Worm (Caenorhabditis elegans) whole organism, young adult: ENCODE measurements around the gene rpn-5.

Source experiments
- B0035.1 ChIP-seq: sonication (generic microtip); optimal IDR thresholded peaks from 2 replicates; lab custom pipeline; 2016; ENCODE audit warnings: missing genetic modification characterization, mild to moderate bottlenecking, missing compliant biosample characterization, missing genotype, missing genetic modification reagents
- B0261.1 ChIP-seq: sonication (generic microtip); optimal IDR thresholded peaks from 2 replicates; lab custom pipeline; 2016; ENCODE audit warnings: mild to moderate bottlenecking, missing genetic modification characterization, moderate library complexity, missing compliant biosample characterization
- C17E4.6 ChIP-seq: fragments of 200-800 bp; sonication (Bioruptor generic); IDR thresholded peaks from 2 replicates; pipeline ENCODE4 v1.3.6; 2022; ENCODE audit warnings: missing genetic modification reagents, missing genetic modification characterization, missing compliant biosample characterization
- D2030.7 ChIP-seq: fragments of 200-800 bp; sonication (Bioruptor generic); IDR thresholded peaks from 2 replicates; pipeline ENCODE4 v1.3.6; 2022; ENCODE audit warnings: missing genetic modification reagents, missing genetic modification characterization, missing compliant biosample characterization
- F49E8.2 ChIP-seq: sonication (generic microtip); optimal IDR thresholded peaks from 3 replicates; lab custom pipeline; 2017; ENCODE audit warnings: missing genetic modification characterization, mild to moderate bottlenecking, missing compliant biosample characterization, antibody characterized with exemption, moderate library complexity; ENCODE audit not compliant: insufficient read depth
- K11D2.4 ChIP-seq: fragments of 200-800 bp; sonication (Bioruptor generic); IDR thresholded peaks from 2 replicates; pipeline ENCODE4 v1.3.6; 2022; ENCODE audit warnings: missing genetic modification reagents, missing genetic modification characterization, missing compliant biosample characterization
- Y53F4B.3 ChIP-seq: fragments of 200-800 bp; sonication (Bioruptor generic); IDR thresholded peaks from 2 replicates; pipeline ENCODE4 v1.3.6; 2022; ENCODE audit warnings: missing genetic modification reagents, missing genetic modification characterization, missing compliant biosample characterization
- Y79H2A.3 ChIP-seq: fragments of 200-800 bp; sonication (Bioruptor generic); conservative IDR thresholded peaks from 2 replicates; pipeline ENCODE4 v1.3.6; 2022; ENCODE audit warnings: missing genetic modification reagents, missing genetic modification characterization, missing compliant biosample characterization
- Y95B8A.8 ChIP-seq: fragments of 200-800 bp; sonication (Bioruptor generic); IDR thresholded peaks from 2 replicates; pipeline ENCODE4 v1.3.6; 2022; ENCODE audit warnings: missing genetic modification reagents, missing genetic modification characterization, missing compliant biosample characterization
- akir-1 ChIP-seq: fragments of 200-800 bp; sonication (Bioruptor generic); optimal IDR thresholded peaks from 2 replicates; lab custom pipeline; 2018; ENCODE audit warnings: mild to moderate bottlenecking, missing genetic modification characterization, moderate library complexity, missing compliant biosample characterization
- ama-1 ChIP-seq, 3 experiments: fragments of 150-350 bp in 1 of 3; sonication (generic microtip) in 2 of 3; optimal IDR thresholded peaks; 2 replicates each; lab custom pipeline; 2014 to 2018; ENCODE audit warnings: missing biosample characterization in 2 of 3, missing genetic modification characterization in 2 of 3, missing genetic modification reagents in 2 of 3
- aptf-2 ChIP-seq: fragments of 200-800 bp; sonication (Bioruptor generic); conservative IDR thresholded peaks from 2 replicates; pipeline ENCODE4 v1.3.6; 2022; ENCODE audit warnings: missing genetic modification reagents, missing genetic modification characterization, missing compliant biosample characterization
- aptf-3 ChIP-seq: fragments of 200-800 bp; sonication (Bioruptor generic); IDR thresholded peaks from 2 replicates; pipeline ENCODE4 v1.3.6; 2022; ENCODE audit warnings: missing genetic modification characterization, missing compliant biosample characterization
- athp-1 ChIP-seq: sonication (generic microtip); optimal IDR thresholded peaks from 2 replicates; lab custom pipeline; 2017; ENCODE audit warnings: mild to moderate bottlenecking, missing genetic modification characterization, missing compliant biosample characterization
- attf-6 ChIP-seq: fragments of 200-800 bp; sonication (Bioruptor generic); IDR thresholded peaks from 2 replicates; pipeline ENCODE4 v1.3.6; 2022; ENCODE audit warnings: missing genetic modification reagents, missing genetic modification characterization, missing compliant biosample characterization
- bed-1 ChIP-seq: fragments of 200-800 bp; sonication (Bioruptor generic); IDR thresholded peaks from 2 replicates; pipeline ENCODE4 v1.3.6; 2022; ENCODE audit warnings: missing genetic modification reagents, missing genetic modification characterization, missing compliant biosample characterization
- ceh-40 ChIP-seq: fragments of 200-800 bp; sonication (Bioruptor generic); IDR thresholded peaks from 2 replicates; pipeline ENCODE4 v1.3.6; 2022; ENCODE audit warnings: missing genetic modification characterization, missing compliant biosample characterization
- ceh-79 ChIP-seq: sonication (generic microtip); optimal IDR thresholded peaks from 2 replicates; lab custom pipeline; 2017; ENCODE audit warnings: mild to moderate bottlenecking, missing genetic modification characterization, missing compliant biosample characterization
- die-1 ChIP-seq: sonication (generic microtip); optimal IDR thresholded peaks from 2 replicates; lab custom pipeline; 2016; ENCODE audit warnings: missing genotype, mild to moderate bottlenecking, missing genetic modification characterization, missing compliant biosample characterization
- dox-1 ChIP-seq: fragments of 200-800 bp; sonication (Bioruptor generic); IDR thresholded peaks from 2 replicates; pipeline ENCODE4 v1.3.6; 2022; ENCODE audit warnings: missing genetic modification reagents, missing genetic modification characterization, missing compliant biosample characterization
- dpl-1 ChIP-seq: fragments of 150-350 bp; optimal IDR thresholded peaks from 2 replicates; lab custom pipeline; 2014; ENCODE audit warnings: missing biosample characterization, missing genetic modification reagents, missing genetic modification characterization
- egl-44 ChIP-seq: fragments of 200-800 bp; sonication (Bioruptor generic); IDR thresholded peaks from 2 replicates; pipeline ENCODE4 v1.3.6; 2022; ENCODE audit warnings: missing genetic modification reagents, missing genetic modification characterization, missing compliant biosample characterization
- ekl-4 ChIP-seq: fragments of 200-800 bp; sonication (Bioruptor generic); IDR thresholded peaks from 2 replicates; pipeline ENCODE4 v1.3.6; 2022; ENCODE audit warnings: missing genetic modification reagents, missing genetic modification characterization, missing compliant biosample characterization
- him-1 ChIP-seq: sonication (generic microtip); optimal IDR thresholded peaks from 2 replicates; lab custom pipeline; 2016; ENCODE audit warnings: missing genotype, missing genetic modification reagents, missing genetic modification characterization, missing compliant biosample characterization
- lag-1 ChIP-seq: fragments of 200-800 bp; sonication (Bioruptor generic); IDR thresholded peaks from 2 replicates; pipeline ENCODE4 v1.3.6; 2022; ENCODE audit warnings: missing genetic modification reagents, missing genetic modification characterization, missing compliant biosample characterization
- lin-35 ChIP-seq, 3 experiments: fragments of 150-350 bp in 2 of 3; sonication (generic microtip) in 1 of 3; optimal IDR thresholded peaks; 2 replicates each; lab custom pipeline; 2014 to 2018; ENCODE audit warnings: missing biosample characterization in 3 of 3, missing genetic modification characterization in 3 of 3, missing genetic modification reagents in 3 of 3
- lin-54 ChIP-seq: fragments of 200-800 bp; sonication (Bioruptor generic); optimal IDR thresholded peaks from 2 replicates; lab custom pipeline; 2018; ENCODE audit warnings: mild to moderate bottlenecking, missing genetic modification characterization, missing compliant biosample characterization
- lsl-1 ChIP-seq: fragments of 200-800 bp; sonication (Bioruptor generic); optimal IDR thresholded peaks from 2 replicates; lab custom pipeline; 2018; ENCODE audit warnings: mild to moderate bottlenecking, missing genetic modification characterization, moderate library complexity, missing compliant biosample characterization
- madf-3 ChIP-seq: fragments of 200-800 bp; sonication (Bioruptor generic); IDR thresholded peaks from 2 replicates; pipeline ENCODE4 v1.3.6; 2022; ENCODE audit warnings: missing genetic modification reagents, missing genetic modification characterization, missing compliant biosample characterization
- madf-8 ChIP-seq: fragments of 200-800 bp; sonication (Bioruptor generic); conservative IDR thresholded peaks from 2 replicates; pipeline ENCODE4 v1.3.6; 2022; ENCODE audit warnings: missing genetic modification reagents, missing genetic modification characterization, missing compliant biosample characterization
- mes-4 ChIP-seq: sonication (generic microtip); optimal IDR thresholded peaks from 2 replicates; lab custom pipeline; 2016; ENCODE audit warnings: missing genotype, missing genetic modification characterization, missing compliant biosample characterization
- nfya-2 ChIP-seq: fragments of 200-800 bp; sonication (Bioruptor generic); IDR thresholded peaks from 2 replicates; pipeline ENCODE4 v1.3.6; 2022; ENCODE audit warnings: missing genetic modification reagents, missing genetic modification characterization, missing compliant biosample characterization
- nhr-179 ChIP-seq: sonication (generic microtip); optimal IDR thresholded peaks from 2 replicates; lab custom pipeline; 2016; ENCODE audit warnings: mild to moderate bottlenecking, missing genetic modification characterization, missing compliant biosample characterization
- nhr-27 ChIP-seq: fragments of 200-800 bp; sonication (Bioruptor generic); optimal IDR thresholded peaks from 2 replicates; lab custom pipeline; 2018; ENCODE audit warnings: mild to moderate bottlenecking, missing genetic modification characterization, moderate library complexity, missing compliant biosample characterization
- pbrm-1 ChIP-seq: fragments of 200-800 bp; sonication (Bioruptor generic); IDR thresholded peaks from 2 replicates; pipeline ENCODE4 v1.3.6; 2022; ENCODE audit warnings: missing genetic modification reagents, missing genetic modification characterization, missing compliant biosample characterization
- sdz-38 ChIP-seq: sonication (generic microtip); optimal IDR thresholded peaks from 2 replicates; lab custom pipeline; 2016; ENCODE audit warnings: missing genotype, missing genetic modification characterization, missing compliant biosample characterization
- snpc-1.1 ChIP-seq: sonication (generic microtip); optimal IDR thresholded peaks from 2 replicates; lab custom pipeline; 2017; ENCODE audit warnings: missing genetic modification characterization, mild to moderate bottlenecking, missing compliant biosample characterization, antibody characterized with exemption, moderate library complexity, missing genotype, missing genetic modification reagents; ENCODE audit not compliant: insufficient read depth
- unc-130 ChIP-seq: sonication (generic microtip); optimal IDR thresholded peaks from 2 replicates; lab custom pipeline; 2016; ENCODE audit warnings: missing genetic modification reagents, missing genetic modification characterization, missing compliant biosample characterization
- zfh-2 ChIP-seq: fragments of 200-800 bp; sonication (Bioruptor generic); conservative IDR thresholded peaks from 2 replicates; pipeline ENCODE4 v1.3.6; 2022; ENCODE audit warnings: missing genetic modification reagents, missing genetic modification characterization, missing compliant biosample characterization
- ztf-22 ChIP-seq: fragments of 200-800 bp; sonication (Bioruptor generic); optimal IDR thresholded peaks from 2 replicates; lab custom pipeline; 2018; ENCODE audit warnings: mild to moderate bottlenecking, missing genetic modification characterization, moderate library complexity, missing compliant biosample characterization
- ztf-25 ChIP-seq: fragments of 200-800 bp; sonication (Bioruptor generic); IDR thresholded peaks from 2 replicates; pipeline ENCODE4 v1.3.6; 2022; ENCODE audit warnings: missing genetic modification reagents, missing genetic modification characterization, missing compliant biosample characterization
- ztf-28 ChIP-seq: fragments of 200-800 bp; sonication (Bioruptor generic); IDR thresholded peaks from 2 replicates; pipeline ENCODE4 v1.3.6; 2022; ENCODE audit warnings: missing genetic modification reagents, missing genetic modification characterization, missing compliant biosample characterization

The rpn-5 gene

ce11 chrII:4698266-4698771, at the start of gene rpn-5, which contains the start of gene scc-1 (continued):
- TF ChIP-seq lin-35 (GFP tag; optimal IDR thresholded peaks at IDR 0.05; lab: Kevin White, UChicago) (peak in 1 of 3 experiments; percentile 80), C17E4.6 (GFP tag; lab: Robert Waterston, UW) (no peak), B0261.1 (tag; lab: Kevin White, UChicago) (no peak), lsl-1 (GFP tag; lab: Kevin White, UChicago) (peak; percentile 91), attf-6 (GFP tag; lab: Robert Waterston, UW) (no peak), ztf-22 (GFP tag; lab: Kevin White, UChicago) (no peak), nfya-2 (GFP tag; lab: Robert Waterston, UW) (no peak), F49E8.2 (tag; lab: Kevin White, UChicago) (peak; percentile 49), aptf-2 (GFP tag; lab: Robert Waterston, UW) (no peak), snpc-1.1 (tag; lab: Kevin White, UChicago) (peak; percentile 2), madf-8 (GFP tag; lab: Robert Waterston, UW) (peak; percentile 46), Y95B8A.8 (GFP tag; lab: Robert Waterston, UW) (no peak), pbrm-1 (0 out of 2 replicates have a peak, but pooled peaks have one; percentile 12), nhr-27 (tag; lab: Kevin White, UChicago) (no peak), him-1 (no peak)

- TF ChIP-seq D2030.7 (no peak), ceh-40 (GFP tag; lab: Robert Waterston, UW) (no peak), ztf-28 (no peak), Y53F4B.3 (no peak), ama-1 (optimal IDR thresholded peaks at IDR 0.05; lab: Kevin White, UChicago) (no peak), ama-1 (GFP tag; optimal IDR thresholded peaks at IDR 0.05; lab: Kevin White, UChicago) (no peak), nhr-179 (tag; lab: Kevin White, UChicago) (no peak), ztf-25 (GFP tag; lab: Robert Waterston, UW) (no peak), B0035.1 (no peak), dox-1 (GFP tag; lab: Robert Waterston, UW) (no peak), ceh-79 (tag; lab: Kevin White, UChicago) (no peak), K11D2.4 (no peak; the same call in 1 of the 2 replicates)
Observed at ce11 chrII:4747697-4748096, 49.5 kb upstream of the rpn-5 start.

ce11 chrII:4747063-4747462, 48.8 kb upstream of the rpn-5 start:
- TF ChIP-seq K11D2.4: no peak
- no peak for TF ChIP-seq lag-1 (GFP tag; lab: Robert Waterston, UW)
- no peak for TF ChIP-seq bed-1 (GFP tag; lab: Robert Waterston, UW)
- no peak for TF ChIP-seq D2030.7
- no peak for TF ChIP-seq ekl-4
- no peak for TF ChIP-seq dpl-1 (GFP tag; lab: Kevin White, UChicago)
- TF ChIP-seq die-1 (tag; lab: Kevin White, UChicago): no peak
- no peak for TF ChIP-seq athp-1 (tag; lab: Kevin White, UChicago)
- TF ChIP-seq unc-130: no peak
- no peak for TF ChIP-seq madf-3 (GFP tag; lab: Robert Waterston, UW)
- TF ChIP-seq Y79H2A.3 (GFP tag; lab: Robert Waterston, UW): no peak
- TF ChIP-seq aptf-3 (GFP tag; lab: Robert Waterston, UW): no peak
- no peak for TF ChIP-seq sdz-38 (tag; lab: Kevin White, UChicago)
- TF ChIP-seq zfh-2 (GFP tag; lab: Robert Waterston, UW): no peak
- TF ChIP-seq akir-1 (GFP tag; lab: Kevin White, UChicago): no peak
- no peak for TF ChIP-seq lin-54
- no peak for TF ChIP-seq egl-44 (GFP tag; lab: Robert Waterston, UW)
- TF ChIP-seq mes-4 (tag; lab: Kevin White, UChicago): no peak
